Fruit fly (Drosophila melanogaster): Measurements from ENCODE around the gene Rbp9.

- TF ChIP-seq gce (GFP tag; IDR thresholded peaks at IDR 0.05), result no peak
- TF ChIP-seq abd-A (tag; optimal IDR thresholded peaks at IDR 0.05), result no peak
- no peak for TF ChIP-seq CkIIα-i1 (GFP tag; IDR thresholded peaks at IDR 0.05)
- no peak for TF ChIP-seq scrt (GFP tag; optimal IDR thresholded peaks at IDR 0.05)
- no peak for TF ChIP-seq CG14860 (GFP tag; IDR thresholded peaks at IDR 0.05; ENCODE audit: partially characterized antibody)
- TF ChIP-seq eyg (GFP tag; optimal IDR thresholded peaks at IDR 0.05), result no peak
- no peak for TF ChIP-seq Sox102F (GFP tag; optimal IDR thresholded peaks at IDR 0.05)
- no peak for TF ChIP-seq CG2129 (GFP tag; IDR thresholded peaks at IDR 0.05; ENCODE audit: partially characterized antibody)
- no peak for TF ChIP-seq hbn (GFP tag; IDR thresholded peaks at IDR 0.05; ENCODE audit: partially characterized antibody)
- no peak for TF ChIP-seq Lim3 (GFP tag; IDR thresholded peaks at IDR 0.05)
- no peak for TF ChIP-seq oc (tag; optimal IDR thresholded peaks at IDR 0.05)
- TF ChIP-seq CG6689 (GFP tag; IDR thresholded peaks at IDR 0.05), result no peak
Measured at dm6 chr2L:3011484-3011883, 56.9 kb downstream of the Rbp9 start.

All from whole organism, embryonic.